Fruit fly (Drosophila melanogaster) whole organism, embryonic: ENCODE results near the gene Rilpl.

Experiments
- Adf1 ChIP-seq: fragments of 200-800 bp; sonication (Bioruptor generic); IDR thresholded peaks from 2 replicates; pipeline ENCODE4 v1.3.6; 2022; ENCODE audit warnings: missing biosample characterization, missing genetic modification characterization
- CG10209 ChIP-seq: fragments of 200-800 bp; sonication (Bioruptor generic); optimal IDR thresholded peaks from 3 replicates; lab custom pipeline; 2017; ENCODE audit warnings: missing biosample characterization, mild to moderate bottlenecking, missing genetic modification characterization, missing genetic modification reagents
- CG10267 ChIP-seq: fragments of 200-800 bp; sonication (Bioruptor generic); optimal IDR thresholded peaks from 2 replicates; lab custom pipeline; 2018; ENCODE audit warnings: missing biosample characterization, mild to moderate bottlenecking, missing genetic modification characterization, moderate library complexity
- CG10543 ChIP-seq: fragments of 200-800 bp; sonication (Bioruptor generic); optimal IDR thresholded peaks from 3 replicates; lab custom pipeline; 2017; ENCODE audit warnings: missing biosample characterization, mild to moderate bottlenecking, missing genetic modification characterization, moderate library complexity
- CG11723 ChIP-seq: fragments of 200-800 bp; sonication (Bioruptor generic); optimal IDR thresholded peaks from 2 replicates; lab custom pipeline; 2017; ENCODE audit warnings: missing biosample characterization, mild to moderate bottlenecking, missing genetic modification characterization
- CG12071 ChIP-seq: fragments of 200-800 bp; sonication (Bioruptor generic); optimal IDR thresholded peaks from 3 replicates; lab custom pipeline; 2018; ENCODE audit warnings: missing biosample characterization, mild to moderate bottlenecking, missing genetic modification characterization
- CG12659 ChIP-seq: fragments of 200-800 bp; sonication (Bioruptor generic); optimal IDR thresholded peaks from 3 replicates; lab custom pipeline; 2017; ENCODE audit warnings: mild to moderate bottlenecking, missing biosample characterization, missing genetic modification reagents, missing genetic modification characterization
- CG12769 ChIP-seq: fragments of 200-800 bp; sonication (Bioruptor generic); optimal IDR thresholded peaks from 2 replicates; lab custom pipeline; 2019; ENCODE audit warnings: missing biosample characterization, mild to moderate bottlenecking, missing genetic modification characterization, moderate library complexity
- CG13123 ChIP-seq: fragments of 200-800 bp; sonication (Bioruptor generic); optimal IDR thresholded peaks from 2 replicates; lab custom pipeline; 2016; ENCODE audit warnings: missing biosample characterization, missing genetic modification characterization
- CG13424 ChIP-seq: fragments of 200-800 bp; sonication (Bioruptor generic); optimal IDR thresholded peaks from 2 replicates; lab custom pipeline; 2019; ENCODE audit warnings: missing biosample characterization, mild to moderate bottlenecking, missing genetic modification characterization, moderate library complexity
- CG15479 ChIP-seq: fragments of 200-800 bp; sonication (Bioruptor generic); optimal IDR thresholded peaks from 3 replicates; lab custom pipeline; 2019; ENCODE audit warnings: missing biosample characterization, mild to moderate bottlenecking, missing genetic modification characterization, moderate library complexity
- CG15601 ChIP-seq: fragments of 200-800 bp; sonication (Bioruptor generic); optimal IDR thresholded peaks from 3 replicates; lab custom pipeline; 2019; ENCODE audit warnings: missing biosample characterization, mild to moderate bottlenecking, missing genetic modification characterization, moderate library complexity
- CG1603 ChIP-seq: fragments of 200-800 bp; sonication (Bioruptor generic); optimal IDR thresholded peaks from 2 replicates; lab custom pipeline; 2019; ENCODE audit warnings: missing biosample characterization, mild to moderate bottlenecking, missing genetic modification characterization, moderate library complexity
- CG17359 ChIP-seq: fragments of 200-800 bp; sonication (Bioruptor generic); optimal IDR thresholded peaks from 3 replicates; lab custom pipeline; 2018; ENCODE audit warnings: missing biosample characterization, mild to moderate bottlenecking, missing genetic modification characterization, moderate library complexity
- CG17912 ChIP-seq: fragments of 200-800 bp; sonication (Bioruptor generic); optimal IDR thresholded peaks from 2 replicates; lab custom pipeline; 2018; ENCODE audit warnings: missing biosample characterization, mild to moderate bottlenecking, missing genetic modification characterization
- CG18619 ChIP-seq: fragments of 200-800 bp; sonication (Bioruptor generic); optimal IDR thresholded peaks from 3 replicates; lab custom pipeline; 2017; ENCODE audit warnings: missing biosample characterization, mild to moderate bottlenecking, missing genetic modification characterization
- CG2678 ChIP-seq: fragments of 200-800 bp; sonication (Bioruptor generic); optimal IDR thresholded peaks from 3 replicates; lab custom pipeline; 2019; ENCODE audit warnings: missing biosample characterization, mild to moderate bottlenecking, missing genetic modification characterization, moderate library complexity
- CG2875 ChIP-seq: fragments of 200-800 bp; sonication (Bioruptor generic); optimal IDR thresholded peaks from 2 replicates; lab custom pipeline; 2017; ENCODE audit warnings: missing biosample characterization, mild to moderate bottlenecking, missing genetic modification characterization, missing genetic modification reagents
- CG2889 ChIP-seq: fragments of 200-800 bp; sonication (Bioruptor generic); IDR thresholded peaks from 3 replicates; pipeline ENCODE4 v1.3.6; 2022; ENCODE audit warnings: missing biosample characterization, missing genetic modification characterization
- CG34376 ChIP-seq: fragments of 200-800 bp; sonication (Bioruptor generic); optimal IDR thresholded peaks from 2 replicates; lab custom pipeline; 2018; ENCODE audit warnings: missing biosample characterization, mild to moderate bottlenecking, missing genetic modification characterization
- CG5180 ChIP-seq: fragments of 200-800 bp; sonication (Bioruptor generic); optimal IDR thresholded peaks from 3 replicates; lab custom pipeline; 2017; ENCODE audit warnings: missing biosample characterization, missing genetic modification characterization, mild to moderate bottlenecking, moderate library complexity, missing genetic modification reagents
- CG8281 ChIP-seq: fragments of 200-800 bp; sonication (Bioruptor generic); optimal IDR thresholded peaks from 2 replicates; lab custom pipeline; 2018; ENCODE audit warnings: missing biosample characterization, mild to moderate bottlenecking, missing genetic modification characterization, moderate library complexity
- CG8290 ChIP-seq, 3 experiments: fragments of 200-800 bp; sonication (Bioruptor generic); optimal IDR thresholded peaks; 2 replicates each; lab custom pipeline; 2016 to 2019; ENCODE audit warnings: missing biosample characterization in 3 of 3, missing genetic modification characterization in 3 of 3, mild to moderate bottlenecking in 2 of 3, moderate library complexity in 1 of 3
- D19A ChIP-seq: fragments of 200-800 bp; optimal IDR thresholded peaks from 3 replicates; lab custom pipeline; 2019; ENCODE audit warnings: missing biosample characterization, mild to moderate bottlenecking, missing genetic modification characterization, moderate library complexity
- Dll ChIP-seq: fragments of 200-800 bp; sonication (Bioruptor generic); IDR thresholded peaks from 4 replicates; pipeline ENCODE4 v1.3.6; 2022; ENCODE audit warnings: missing biosample characterization, missing genetic modification characterization; ENCODE audit not compliant: partially characterized antibody
- Fer1 ChIP-seq: fragments of 200-800 bp; sonication (Bioruptor generic); optimal IDR thresholded peaks from 2 replicates; lab custom pipeline; 2017; ENCODE audit warnings: missing biosample characterization, mild to moderate bottlenecking, missing genetic modification characterization
- Hmr ChIP-seq: fragments of 200-800 bp; sonication (Bioruptor generic); optimal IDR thresholded peaks from 3 replicates; lab custom pipeline; 2017; ENCODE audit warnings: mild to moderate bottlenecking, missing biosample characterization, missing genetic modification reagents, missing genetic modification characterization
- Xrp1 ChIP-seq: fragments of 200-800 bp; sonication (Bioruptor generic); IDR thresholded peaks from 2 replicates; pipeline ENCODE4 v1.3.6; 2022; ENCODE audit warnings: missing biosample characterization, missing genetic modification characterization
- ac ChIP-seq: fragments of 200-800 bp; sonication (Bioruptor generic); optimal IDR thresholded peaks from 3 replicates; lab custom pipeline; 2017; ENCODE audit warnings: missing biosample characterization, mild to moderate bottlenecking, missing genetic modification characterization
- crol ChIP-seq: fragments of 200-800 bp; sonication (Bioruptor generic); IDR thresholded peaks from 2 replicates; pipeline ENCODE4 v1.3.6; 2022; ENCODE audit warnings: missing biosample characterization, missing genetic modification characterization
- exex ChIP-seq: fragments of 200-800 bp; sonication (Bioruptor generic); optimal IDR thresholded peaks from 4 replicates; lab custom pipeline; 2018; ENCODE audit warnings: missing biosample characterization, mild to moderate bottlenecking, missing genetic modification characterization, moderate library complexity
- kah ChIP-seq: fragments of 200-800 bp; sonication (Bioruptor generic); optimal IDR thresholded peaks from 2 replicates; lab custom pipeline; 2018; ENCODE audit warnings: missing biosample characterization, mild to moderate bottlenecking, missing genetic modification characterization
- kni ChIP-seq: fragments of 200-800 bp; sonication (Bioruptor generic); optimal IDR thresholded peaks from 3 replicates; lab custom pipeline; 2017; ENCODE audit warnings: mild to moderate bottlenecking, missing biosample characterization, missing genetic modification reagents, missing genetic modification characterization
- lab ChIP-seq: fragments of 200-800 bp; sonication (Bioruptor generic); optimal IDR thresholded peaks from 3 replicates; lab custom pipeline; 2017; ENCODE audit warnings: missing biosample characterization, missing genetic modification characterization, mild to moderate bottlenecking, moderate library complexity, missing genetic modification reagents
- luna ChIP-seq: fragments of 200-800 bp; sonication (Bioruptor generic); optimal IDR thresholded peaks from 2 replicates; lab custom pipeline; 2016; ENCODE audit warnings: missing biosample characterization, missing genetic modification characterization
- onecut ChIP-seq: fragments of 200-800 bp; sonication (Bioruptor generic); IDR thresholded peaks from 2 replicates; pipeline ENCODE4 v1.3.6; 2022; ENCODE audit warnings: missing biosample characterization, missing genetic modification characterization
- pita ChIP-seq: fragments of 200-800 bp; sonication (Bioruptor generic); optimal IDR thresholded peaks from 2 replicates; lab custom pipeline; 2017; ENCODE audit warnings: missing biosample characterization, mild to moderate bottlenecking, missing genetic modification characterization
- run ChIP-seq: fragments of 200-800 bp; sonication (Bioruptor generic); optimal IDR thresholded peaks from 3 replicates; lab custom pipeline; 2018; ENCODE audit warnings: missing biosample characterization, mild to moderate bottlenecking, missing genetic modification characterization
- slbo ChIP-seq: fragments of 200-800 bp; sonication (Bioruptor generic); IDR thresholded peaks from 2 replicates; pipeline ENCODE4 v1.3.6; 2022; ENCODE audit warnings: missing biosample characterization, missing genetic modification characterization
- slp2 ChIP-seq: fragments of 200-800 bp; sonication (Bioruptor generic); optimal IDR thresholded peaks from 2 replicates; lab custom pipeline; 2016; ENCODE audit warnings: missing biosample characterization, missing genetic modification characterization
- sna ChIP-seq: fragments of 200-800 bp; sonication (Bioruptor generic); IDR thresholded peaks from 2 replicates; pipeline ENCODE4 v1.3.6; 2022; ENCODE audit warnings: missing biosample characterization, missing genetic modification characterization; ENCODE audit not compliant: partially characterized antibody
- sob ChIP-seq: fragments of 200-800 bp; sonication (Bioruptor generic); IDR thresholded peaks from 2 replicates; pipeline ENCODE4 v1.3.6; 2022; ENCODE audit warnings: missing biosample characterization, missing genetic modification characterization
- stc ChIP-seq: fragments of 200-800 bp; sonication (Bioruptor generic); IDR thresholded peaks from 2 replicates; pipeline ENCODE4 v1.3.6; 2022; ENCODE audit warnings: missing biosample characterization, missing genetic modification characterization
- sug ChIP-seq: fragments of 200-800 bp; optimal IDR thresholded peaks from 2 replicates; lab custom pipeline; 2019; ENCODE audit warnings: missing biosample characterization, mild to moderate bottlenecking, missing genetic modification characterization, moderate library complexity
- tap ChIP-seq: fragments of 200-800 bp; optimal IDR thresholded peaks from 3 replicates; lab custom pipeline; 2019; ENCODE audit warnings: missing biosample characterization, mild to moderate bottlenecking, missing genetic modification characterization, moderate library complexity
- twi ChIP-seq: fragments of 200-800 bp; optimal IDR thresholded peaks from 2 replicates; lab custom pipeline; 2019; ENCODE audit warnings: missing biosample characterization, mild to moderate bottlenecking, missing genetic modification characterization, moderate library complexity
- wek ChIP-seq: fragments of 200-800 bp; sonication (Bioruptor generic); optimal IDR thresholded peaks from 3 replicates; lab custom pipeline; 2018; ENCODE audit warnings: missing biosample characterization, mild to moderate bottlenecking, missing genetic modification characterization, moderate library complexity
- z ChIP-seq: fragments of 200-800 bp; sonication (Bioruptor generic); IDR thresholded peaks from 3 replicates; pipeline ENCODE4 v1.3.6; 2022; ENCODE audit warnings: missing biosample characterization, missing genetic modification characterization

The Rilpl gene

DNA sequence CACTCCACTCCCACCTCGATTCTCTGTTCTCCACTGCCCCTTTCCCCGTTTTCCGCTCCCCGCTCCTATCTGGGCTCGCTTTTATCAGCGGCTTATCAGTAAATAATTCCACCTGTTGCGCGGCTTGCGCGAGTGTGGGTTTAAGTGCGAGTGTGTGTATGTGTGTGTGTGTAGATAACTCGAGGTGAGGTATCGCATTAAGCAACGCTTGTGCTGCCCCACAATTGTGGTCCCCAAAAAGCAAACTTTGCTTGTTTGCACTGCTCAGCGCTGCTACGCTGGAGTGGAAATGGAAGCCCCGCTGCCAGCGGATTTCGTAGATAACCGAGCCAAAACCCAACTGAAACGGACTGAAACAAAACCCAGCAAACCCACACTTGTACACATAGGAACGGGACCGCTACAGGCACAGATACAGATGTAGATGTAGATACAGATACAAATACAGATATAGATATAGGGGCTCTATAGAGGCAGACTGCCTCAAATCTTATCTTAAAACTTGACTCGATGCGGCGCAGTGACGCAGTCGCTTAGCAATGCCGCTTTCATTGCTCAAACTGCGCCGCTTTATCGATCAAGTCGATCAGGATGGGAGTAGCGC is 5.6 kb upstream of the Rilpl start (continued):
- TF ChIP-seq CG34376 (GFP tag; lab: Kevin White, UChicago) (peak; percentile 32), CG17359 (tag; lab: Kevin White, UChicago) (peak; percentile 2), sna (GFP tag; lab: Robert Waterston, UW) (no peak), CG10543 (peak; percentile 72), CG10267 (tag; lab: Kevin White, UChicago) (no peak), exex (tag; lab: Kevin White, UChicago) (peak; percentile 14), CG11723 (GFP tag; lab: Kevin White, UChicago) (peak; percentile 28), pita (no peak), CG1603 (tag; lab: Kevin White, UChicago) (peak; percentile 15), CG12769 (tag; lab: Kevin White, UChicago) (peak; percentile 32), twi (peak; percentile 50), z (GFP tag; lab: Robert Waterston, UW) (peak; percentile 82), CG13123 (GFP tag; lab: Kevin White, UChicago) (no peak), crol (peak; percentile 85), CG2889 (no peak), tap (tag; lab: Kevin White, UChicago) (no peak), Dll (GFP tag; lab: Robert Waterston, UW) (no peak), Hmr (GFP tag; lab: Kevin White, UChicago) (peak; percentile 31), kah (peak; percentile 84), run (tag; lab: Kevin White, UChicago) (peak; percentile 0), CG5180 (GFP tag; lab: Kevin White, UChicago) (peak; percentile 11), CG2875 (GFP tag; lab: Kevin White, UChicago) (peak; percentile 47), CG15479 (GFP tag; lab: Kevin White, UChicago) (no peak), kni (GFP tag; lab: Kevin White, UChicago) (peak; percentile 76), sug (tag; lab: Kevin White, UChicago) (peak; percentile 4), Fer1 (GFP tag; lab: Kevin White, UChicago) (peak; percentile 45), Adf1 (GFP tag; lab: Robert Waterston, UW) (peak; percentile 32), CG2678 (tag; lab: Kevin White, UChicago) (peak; percentile 35), ac (GFP tag; lab: Kevin White, UChicago) (no peak), CG8281 (tag; lab: Kevin White, UChicago) (no peak), stc (0 out of 2 replicates have a peak, but pooled peaks have one; percentile 19), CG13424 (tag; lab: Kevin White, UChicago) (peak; percentile 6), CG17912 (peak; percentile 32), CG12071 (GFP tag; lab: Kevin White, UChicago) (peak; percentile 52), CG18619 (GFP tag; lab: Kevin White, UChicago) (peak; percentile 7), CG12659 (peak; percentile 10), onecut (GFP tag; lab: Robert Waterston, UW) (no peak), CG8290 (GFP tag; optimal IDR thresholded peaks at IDR 0.05; lab: Kevin White, UChicago) (no peak), CG8290 (tag; optimal IDR thresholded peaks at IDR 0.05; lab: Kevin White, UChicago) (peak in 1 of 2 experiments; percentile 34), D19A (peak; percentile 17), CG15601 (peak; percentile 47), Xrp1 (GFP tag; lab: Robert Waterston, UW) (0 out of 2 replicates have a peak, but pooled peaks have one; percentile 22), slbo (GFP tag; lab: Robert Waterston, UW) (no peak), sob (GFP tag; lab: Robert Waterston, UW) (0 out of 2 replicates have a peak, but pooled peaks have one; percentile 8), slp2 (GFP tag; lab: Kevin White, UChicago) (no peak), lab (GFP tag; lab: Kevin White, UChicago) (peak; percentile 51), luna (GFP tag; lab: Kevin White, UChicago) (no peak), wek (GFP tag; lab: Kevin White, UChicago) (peak; percentile 42), CG10209 (GFP tag; lab: Kevin White, UChicago) (peak; percentile 18)
